Worm (Caenorhabditis elegans): ENCODE measurements around the gene tph-1.

DNA sequence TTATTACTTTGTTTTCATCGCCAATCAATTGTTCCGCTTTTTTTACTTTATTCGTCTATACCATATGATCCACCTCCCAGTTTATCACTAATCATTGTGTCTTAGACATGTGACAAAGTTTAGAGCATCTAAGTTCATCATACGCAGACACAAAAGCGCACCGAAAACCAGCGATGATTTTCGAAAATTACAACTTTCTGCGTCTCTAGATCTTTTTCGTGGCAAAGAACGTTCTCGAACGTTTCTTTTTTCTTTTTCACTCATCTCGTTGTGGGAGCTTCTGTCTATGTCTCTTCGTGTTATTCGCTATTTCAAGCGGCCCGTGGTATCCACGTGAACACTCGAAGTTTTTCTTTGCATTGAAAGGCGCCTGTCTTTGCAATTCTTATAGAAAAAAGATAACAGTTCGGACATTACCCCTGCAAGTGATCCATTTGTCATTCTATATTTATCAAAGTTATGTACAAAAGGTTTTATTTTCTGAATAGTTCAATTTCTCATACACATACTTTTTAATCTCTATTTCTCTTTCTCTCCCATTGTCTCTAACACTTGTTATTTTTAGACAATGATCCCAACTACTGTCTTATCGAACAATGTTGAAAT is 20.0 kb upstream of the tph-1 start, which contains the start of gene ZK1290.5:
- no peak for TF ChIP-seq him-1 (tag; optimal IDR thresholded peaks at IDR 0.05)
- peak; percentile 88 for TF ChIP-seq W03F9.2 (tag; optimal IDR thresholded peaks at IDR 0.05)

Data from whole organism, L4/young adult.